Fruit fly (Drosophila melanogaster) Kc167 (cell line): Measurements from ENCODE around the gene CG6106.

Source experiments
- Myc ChIP-seq: fragments of >200 bp; optimal IDR thresholded peaks from 2 replicates; lab custom pipeline; 2017; ENCODE audit warnings: missing external identifiers
- Sin3A ChIP-seq: fragments of >200 bp; optimal IDR thresholded peaks from 2 replicates; lab custom pipeline; 2018; ENCODE audit warnings: missing external identifiers
- h ChIP-seq: fragments of >200 bp; optimal IDR thresholded peaks from 3 replicates; lab custom pipeline; 2018; ENCODE audit warnings: missing external identifiers
- insv ChIP-seq: fragments of >200 bp; optimal IDR thresholded peaks from 3 replicates; lab custom pipeline; 2018; ENCODE audit warnings: missing external identifiers
- psq ChIP-seq: fragments of >200 bp; optimal IDR thresholded peaks from 2 replicates; lab custom pipeline; 2017; ENCODE audit warnings: missing external identifiers
- ttk ChIP-seq: sonication (Bioruptor generic); optimal IDR thresholded peaks from 2 replicates; lab custom pipeline; 2017; ENCODE audit warnings: missing external identifiers

The CG6106 gene

DNA sequence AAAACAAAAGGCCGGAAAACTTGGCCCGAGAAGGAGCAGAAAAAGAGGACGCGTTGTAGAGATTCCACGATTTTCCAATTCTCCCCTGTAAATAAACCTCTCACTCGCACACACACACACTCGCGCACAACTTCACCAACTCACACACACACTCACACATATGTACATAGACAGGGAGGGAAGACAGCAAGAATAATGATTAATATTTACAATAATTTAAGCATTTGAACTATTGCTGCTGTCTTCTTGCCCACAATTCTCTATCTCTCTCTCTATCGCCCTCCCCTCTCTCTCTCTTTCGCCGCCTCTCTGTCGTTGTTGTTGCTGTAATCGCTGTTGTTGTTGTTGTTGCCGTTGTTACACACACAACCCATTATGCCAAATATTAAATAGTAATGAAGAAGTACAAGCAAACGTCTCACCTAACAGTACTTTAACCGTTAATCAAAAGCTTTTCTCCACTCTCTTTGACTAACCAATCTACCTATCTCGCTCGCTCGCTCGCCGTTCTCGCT lies 15.8 kb downstream of the CG6106 start:
- TF ChIP-seq psq (lab: Kevin White, UChicago) (no peak), Sin3A (lab: Kevin White, UChicago) (no peak), h (lab: Kevin White, UChicago) (no peak), Myc (lab: Kevin White, UChicago) (no peak), ttk (lab: Kevin White, UChicago) (no peak), insv (lab: Kevin White, UChicago) (no peak)

DNA sequence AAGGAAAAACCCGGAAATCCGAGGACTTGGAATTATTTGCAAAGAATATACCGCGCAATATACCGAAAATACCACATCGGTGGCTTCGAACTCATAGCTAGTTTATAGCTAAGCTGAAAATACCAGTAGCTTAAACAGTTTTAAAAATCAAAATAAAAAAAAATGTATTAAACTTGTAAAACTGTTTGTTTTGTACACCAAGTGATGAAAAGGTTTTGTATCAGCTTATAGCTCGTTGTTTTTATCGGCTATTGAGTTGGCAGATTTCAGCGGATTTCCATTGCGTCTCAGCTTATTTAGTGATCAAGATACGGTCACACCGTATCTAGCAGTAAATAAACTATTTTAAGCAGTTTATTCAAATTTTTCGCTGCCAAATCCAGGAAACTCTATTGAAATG lies 21.1 kb downstream of the CG6106 start, which contains the start of the genes por and CG6179:
Gene por, minus strand, starts transcription at position 64 of the 400 bp plus-strand sequence.
Gene CG6179, plus strand, starts transcription at position 292 of the 400 bp plus-strand sequence.
- TF ChIP-seq psq (lab: Kevin White, UChicago) (no peak), Myc (lab: Kevin White, UChicago) (no peak), ttk (lab: Kevin White, UChicago) (no peak), h (lab: Kevin White, UChicago) (no peak), Sin3A (lab: Kevin White, UChicago) (no peak), insv (lab: Kevin White, UChicago) (no peak)

DNA sequence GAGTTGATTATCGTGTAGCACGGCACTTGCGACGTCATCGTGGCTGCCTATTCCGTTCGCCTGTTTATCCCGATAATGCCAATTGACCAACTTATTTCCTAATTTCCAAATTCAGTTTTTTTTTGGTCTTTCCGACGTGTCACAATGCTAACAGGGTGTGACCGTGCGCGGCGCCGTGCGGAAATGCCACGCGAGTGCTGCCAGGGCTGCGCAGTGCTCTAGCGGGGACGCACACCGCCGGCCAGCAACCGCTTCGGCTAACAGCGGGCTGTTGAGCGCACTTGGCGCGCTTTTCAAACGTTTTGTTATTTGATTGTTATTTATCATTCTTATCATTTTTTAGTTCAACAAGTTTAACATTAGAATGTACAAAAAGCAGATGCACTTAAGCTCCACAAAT lies 26.4 kb downstream of the CG6106 start, which contains the start of gene betaCOP:
Gene betaCOP, minus strand, starts transcription at position 187 of the 400 bp plus-strand sequence.
- TF ChIP-seq insv (lab: Kevin White, UChicago), result no peak
- no peak for TF ChIP-seq psq (lab: Kevin White, UChicago)
- no peak for TF ChIP-seq ttk (lab: Kevin White, UChicago)
- no peak for TF ChIP-seq h (lab: Kevin White, UChicago)
- TF ChIP-seq Myc (lab: Kevin White, UChicago), result no peak
- TF ChIP-seq Sin3A (lab: Kevin White, UChicago), result no peak

DNA sequence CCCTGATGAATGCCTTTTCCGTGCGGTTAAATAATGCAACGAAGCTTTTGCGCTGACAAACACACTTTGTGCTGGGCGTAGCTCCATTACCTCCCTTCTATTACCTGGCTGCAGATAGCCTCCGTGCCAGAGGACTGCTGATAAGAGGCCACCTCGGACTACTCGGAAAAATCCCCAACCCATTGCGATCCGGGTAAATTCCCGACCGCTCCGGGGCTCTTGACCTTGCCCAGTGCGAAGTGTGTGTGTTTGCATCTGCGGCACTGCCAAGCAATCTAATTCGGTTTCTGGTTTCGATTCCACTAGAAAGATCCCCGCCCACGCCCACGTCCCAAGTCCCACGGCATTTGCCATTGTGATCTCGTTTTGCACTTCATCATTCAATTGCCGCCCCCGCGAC lies 27.1 kb downstream of the CG6106 start:
- no peak for TF ChIP-seq ttk (lab: Kevin White, UChicago)
- TF ChIP-seq Myc (lab: Kevin White, UChicago), result no peak
- no peak for TF ChIP-seq psq (lab: Kevin White, UChicago)
- TF ChIP-seq h (lab: Kevin White, UChicago), result no peak
- TF ChIP-seq Sin3A (lab: Kevin White, UChicago), result no peak
- no peak for TF ChIP-seq insv (lab: Kevin White, UChicago)

DNA sequence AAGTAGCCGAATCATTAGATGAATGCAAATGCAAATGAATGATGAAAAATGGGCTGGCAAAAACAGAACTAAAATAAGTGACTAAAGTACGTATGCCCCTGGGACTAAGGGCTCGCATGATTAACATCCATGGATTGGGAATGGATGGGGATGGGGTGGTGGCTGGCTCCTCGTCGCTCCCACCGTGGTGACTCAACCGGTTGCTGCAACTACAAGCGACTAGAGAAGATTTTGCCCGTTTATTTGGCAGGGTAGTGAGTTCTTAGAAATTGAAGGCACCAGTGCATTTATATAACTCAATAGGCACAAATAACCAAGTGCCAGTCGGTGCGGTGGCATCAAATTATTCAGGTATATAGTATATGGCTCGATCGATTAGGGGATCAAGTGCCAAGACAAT lies 28.1 kb downstream of the CG6106 start, which contains the start of gene Tsf1:
Gene Tsf1, plus strand, starts transcription at position 301 of the 400 bp plus-strand sequence.
- no peak for TF ChIP-seq h (lab: Kevin White, UChicago)
- TF ChIP-seq insv (lab: Kevin White, UChicago), result no peak
- no peak for TF ChIP-seq Sin3A (lab: Kevin White, UChicago)
- TF ChIP-seq psq (lab: Kevin White, UChicago), result no peak
- no peak for TF ChIP-seq ttk (lab: Kevin White, UChicago)
- no peak for TF ChIP-seq Myc (lab: Kevin White, UChicago)

DNA sequence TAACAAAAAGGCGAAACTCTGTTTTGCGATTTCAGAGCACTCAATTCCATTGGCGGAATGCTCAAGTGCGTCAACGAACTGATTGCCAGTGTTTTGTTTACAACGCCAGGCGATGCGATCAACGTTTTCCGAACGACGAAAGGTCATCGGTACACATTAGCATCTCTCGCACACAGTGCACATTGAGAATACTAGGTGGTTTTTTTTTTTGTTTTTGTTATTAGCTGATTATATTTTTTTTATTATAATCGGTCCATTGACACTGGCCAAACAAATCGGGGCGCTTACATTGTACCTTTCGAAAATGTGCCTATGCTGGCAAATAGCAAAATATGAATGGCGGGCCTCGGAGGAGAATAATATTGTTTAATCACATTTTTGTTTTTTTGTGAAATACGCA lies 36.5 kb downstream of the CG6106 start:
- no peak for TF ChIP-seq Myc (lab: Kevin White, UChicago)
- no peak for TF ChIP-seq insv (lab: Kevin White, UChicago)

DNA sequence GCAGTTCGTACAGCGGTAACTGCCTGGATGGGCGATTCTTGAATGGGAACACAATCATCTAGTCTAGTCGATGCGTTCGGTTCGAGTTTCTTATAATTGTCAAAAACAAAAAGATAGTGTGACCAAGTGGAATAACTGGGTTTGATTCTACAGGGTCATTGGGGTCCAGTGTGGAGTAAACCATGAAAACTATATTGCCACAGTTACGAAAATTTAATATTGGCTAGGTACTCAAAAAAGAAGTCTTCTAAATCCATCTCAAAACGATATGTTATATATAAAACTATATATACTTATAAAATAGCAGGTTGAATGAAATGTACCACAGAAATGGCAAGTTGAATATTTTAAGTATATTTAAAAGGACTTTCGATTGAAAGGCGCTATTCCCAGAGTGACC lies 41.3 kb downstream of the CG6106 start, which contains the start of gene CG34328:
Gene CG34328, minus strand, starts transcription at position 101 of the 400 bp plus-strand sequence.
- TF ChIP-seq ttk (lab: Kevin White, UChicago), result no peak
- TF ChIP-seq Myc (lab: Kevin White, UChicago), result no peak
- no peak for TF ChIP-seq insv (lab: Kevin White, UChicago)
- no peak for TF ChIP-seq psq (lab: Kevin White, UChicago)
- no peak for TF ChIP-seq h (lab: Kevin White, UChicago)
- TF ChIP-seq Sin3A (lab: Kevin White, UChicago), result no peak

DNA sequence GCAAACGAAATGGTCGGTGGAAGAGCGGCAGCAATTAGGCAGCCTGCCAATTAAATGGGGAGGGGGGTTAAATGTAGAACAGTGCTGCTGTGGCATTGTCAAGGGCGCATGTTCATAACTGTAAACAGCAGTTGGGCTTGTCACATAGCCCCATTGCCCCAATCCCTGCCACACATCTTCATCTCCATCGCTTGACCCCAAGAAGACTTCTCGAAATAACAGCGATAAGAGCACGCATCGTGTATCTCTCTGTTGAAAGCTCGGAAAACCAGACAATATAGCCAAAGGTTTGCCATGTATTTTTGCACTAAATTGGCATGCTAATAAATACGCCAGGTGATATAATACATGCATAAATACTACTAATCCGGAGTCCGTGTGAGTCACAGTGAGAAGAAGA lies 43.9 kb downstream of the CG6106 start:
- no peak for TF ChIP-seq ttk (lab: Kevin White, UChicago)
- no peak for TF ChIP-seq Myc (lab: Kevin White, UChicago)
- no peak for TF ChIP-seq insv (lab: Kevin White, UChicago)
- TF ChIP-seq h (lab: Kevin White, UChicago), result no peak
- no peak for TF ChIP-seq psq (lab: Kevin White, UChicago)
- TF ChIP-seq Sin3A (lab: Kevin White, UChicago), result no peak

DNA sequence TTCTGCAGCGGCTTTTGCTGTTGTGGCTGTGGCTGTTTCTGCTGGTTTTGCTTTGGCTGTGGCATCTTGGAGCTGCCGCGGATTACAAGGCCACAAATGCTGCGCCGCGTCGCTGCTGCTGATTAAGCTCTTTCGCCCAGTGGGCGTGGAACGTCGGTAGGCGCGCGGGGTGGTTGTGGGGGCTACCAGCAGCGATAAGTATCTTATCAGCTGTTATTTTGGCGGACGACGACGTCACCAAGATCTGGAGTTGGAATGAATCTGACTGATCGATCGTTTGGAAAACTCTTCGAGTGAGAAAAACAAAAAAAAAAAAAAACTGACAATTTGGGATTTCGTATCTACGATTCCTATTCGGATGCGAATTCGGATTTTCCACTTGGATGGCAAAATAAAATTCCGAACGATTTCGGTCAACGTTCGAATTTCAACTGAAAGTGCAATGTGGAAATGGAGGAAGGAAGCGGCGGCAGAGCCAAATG lies 45.5 kb downstream of the CG6106 start:
- TF ChIP-seq h (lab: Kevin White, UChicago) (no peak), ttk (lab: Kevin White, UChicago) (no peak), Sin3A (lab: Kevin White, UChicago) (no peak), psq (lab: Kevin White, UChicago) (no peak), Myc (lab: Kevin White, UChicago) (no peak), insv (lab: Kevin White, UChicago) (no peak)

DNA sequence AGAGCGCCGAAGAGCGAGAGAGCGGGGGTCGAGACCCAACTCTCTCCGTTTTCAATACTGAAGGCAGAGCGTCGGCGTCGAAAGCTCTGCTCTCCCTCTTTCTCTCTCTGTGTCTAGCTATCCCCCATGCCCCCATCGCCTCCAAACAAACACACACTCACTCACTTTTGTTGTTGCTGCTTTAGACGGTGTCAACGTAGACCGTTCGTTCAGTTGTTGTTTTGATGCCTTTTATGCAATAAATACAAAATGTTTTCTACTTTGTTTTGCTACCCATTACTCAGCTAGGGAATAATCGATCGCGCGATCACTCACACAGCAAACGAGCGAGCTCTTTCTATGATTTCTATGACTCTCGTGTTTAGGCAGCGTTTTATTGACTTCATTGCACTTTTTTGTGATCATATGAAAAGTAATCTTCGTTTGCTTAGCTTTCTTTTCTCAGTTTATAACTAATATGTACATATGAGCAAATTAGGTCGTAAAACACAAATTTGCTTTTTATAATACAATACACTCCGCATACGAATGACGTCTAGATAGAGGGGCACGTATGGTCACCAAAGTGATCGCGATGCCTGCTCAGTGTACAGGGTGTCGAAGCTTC lies 46.1 kb downstream of the CG6106 start:
- TF ChIP-seq ttk (lab: Kevin White, UChicago) (no peak), insv (lab: Kevin White, UChicago) (no peak), psq (lab: Kevin White, UChicago) (no peak), h (lab: Kevin White, UChicago) (no peak), Sin3A (lab: Kevin White, UChicago) (no peak), Myc (lab: Kevin White, UChicago) (no peak)

DNA sequence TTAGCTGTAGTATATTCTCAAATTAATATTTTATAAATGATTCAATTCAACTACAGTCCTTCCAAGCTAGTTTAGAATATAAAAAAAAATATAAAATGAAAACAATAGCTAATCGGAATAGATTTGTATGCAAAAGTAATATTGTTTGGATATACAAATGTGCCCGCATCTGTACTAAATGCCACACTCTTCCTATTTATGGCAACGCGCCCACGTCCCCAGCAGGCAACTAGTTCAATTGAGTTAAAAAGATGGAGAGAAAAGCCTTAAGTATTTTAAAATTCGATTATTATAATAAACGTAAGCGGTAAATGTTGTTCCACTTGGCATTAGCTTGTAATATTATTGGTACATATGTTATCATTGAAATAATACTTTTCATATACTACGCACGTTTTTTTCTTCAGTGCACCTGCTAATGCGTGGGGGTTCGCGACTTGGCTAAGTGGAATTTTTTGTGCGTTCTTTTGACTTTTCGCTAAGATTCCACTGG lies 46.9 kb downstream of the CG6106 start:
- TF ChIP-seq psq (lab: Kevin White, UChicago) (no peak), h (lab: Kevin White, UChicago) (no peak), ttk (lab: Kevin White, UChicago) (no peak), Sin3A (lab: Kevin White, UChicago) (no peak), Myc (lab: Kevin White, UChicago) (no peak), insv (lab: Kevin White, UChicago) (no peak)
